Worm (Caenorhabditis elegans) whole organism, L3 larva: ENCODE measurements around the gene W02D7.4.
A peak's percentile ranks its signal among the peaks of the same experiment; 100 is the strongest.

ENCODE experiments used
- ZK546.5 ChIP-seq: sonication (generic microtip); optimal IDR thresholded peaks from 2 replicates; lab custom pipeline; 2017; ENCODE audit warnings: missing biosample characterization, missing genetic modification characterization
- nhr-11 ChIP-seq: fragments of 150-350 bp; optimal IDR thresholded peaks from 2 replicates; lab custom pipeline; 2014; ENCODE audit warnings: missing biosample characterization, missing genetic modification characterization
- pha-4 ChIP-seq: fragments of 150-350 bp; optimal IDR thresholded peaks from 2 replicates; lab custom pipeline; 2014; ENCODE audit warnings: missing biosample characterization, missing genetic modification reagents, missing genetic modification characterization
- pqm-1 ChIP-seq: fragments of 150-350 bp; optimal IDR thresholded peaks from 2 replicates; lab custom pipeline; 2017; ENCODE audit warnings: missing biosample characterization, missing genetic modification characterization, inconsistent platforms
- sea-2 ChIP-seq: fragments of 150-350 bp; sonication (generic microtip); optimal IDR thresholded peaks from 4 replicates; lab custom pipeline; 2014; ENCODE audit warnings: missing biosample characterization, missing genetic modification reagents, missing genetic modification characterization
- zag-1 ChIP-seq: fragments of 150-350 bp; optimal IDR thresholded peaks from 2 replicates; lab custom pipeline; 2014; ENCODE audit warnings: missing biosample characterization, missing genetic modification characterization
- ztf-11 ChIP-seq: fragments of 150-350 bp; optimal IDR thresholded peaks from 2 replicates; lab custom pipeline; 2014; ENCODE audit warnings: missing biosample characterization, missing genetic modification characterization

- TF ChIP-seq pqm-1 (tag; lab: Kevin White, UChicago) (peak; percentile 58), pha-4 (tag; lab: Kevin White, UChicago) (peak; percentile 23), ztf-11 (no peak), nhr-11 (tag; lab: Kevin White, UChicago) (no peak), zag-1 (tag; lab: Kevin White, UChicago) (no peak), ZK546.5 (tag; lab: Kevin White, UChicago) (no peak), sea-2 (no peak)
Observed at ce11 chrV:8305940-8306339, 8.5 kb upstream of the W02D7.4 start.
